Worm (Caenorhabditis elegans) whole organism, young adult: ENCODE data around the gene npr-29.

ENCODE experiments used
- B0019.2 ChIP-seq: fragments of 200-800 bp; sonication (Bioruptor generic); conservative IDR thresholded peaks from 2 replicates; pipeline ENCODE4 v1.3.6; 2022; ENCODE audit warnings: missing genetic modification reagents, missing genetic modification characterization, missing compliant biosample characterization
- B0336.3 ChIP-seq: fragments of 200-800 bp; sonication (Bioruptor generic); IDR thresholded peaks from 2 replicates; pipeline ENCODE4 v1.3.6; 2022; ENCODE audit warnings: missing genetic modification characterization, missing compliant biosample characterization
- F33H1.4 ChIP-seq: fragments of 200-800 bp; sonication (Bioruptor generic); IDR thresholded peaks from 2 replicates; pipeline ENCODE4 v1.3.6; 2022; ENCODE audit warnings: missing genetic modification reagents, missing genetic modification characterization, missing compliant biosample characterization
- ama-1 ChIP-seq, 3 experiments: fragments of 150-350 bp in 1 of 3; sonication (generic microtip) in 2 of 3; optimal IDR thresholded peaks; 2 replicates each; lab custom pipeline; 2014 to 2018; ENCODE audit warnings: missing biosample characterization in 2 of 3, missing genetic modification characterization in 2 of 3, missing genetic modification reagents in 2 of 3
- dpl-1 ChIP-seq: fragments of 150-350 bp; optimal IDR thresholded peaks from 2 replicates; lab custom pipeline; 2014; ENCODE audit warnings: missing biosample characterization, missing genetic modification reagents, missing genetic modification characterization
- lin-26 ChIP-seq: fragments of 200-800 bp; sonication (Bioruptor generic); IDR thresholded peaks from 2 replicates; pipeline ENCODE4 v1.3.6; 2022; ENCODE audit warnings: missing genetic modification reagents, missing genetic modification characterization, missing compliant biosample characterization
- lsl-1 ChIP-seq: fragments of 200-800 bp; sonication (Bioruptor generic); optimal IDR thresholded peaks from 2 replicates; lab custom pipeline; 2018; ENCODE audit warnings: mild to moderate bottlenecking, missing genetic modification characterization, moderate library complexity, missing compliant biosample characterization
- madf-3 ChIP-seq: fragments of 200-800 bp; sonication (Bioruptor generic); IDR thresholded peaks from 2 replicates; pipeline ENCODE4 v1.3.6; 2022; ENCODE audit warnings: missing genetic modification reagents, missing genetic modification characterization, missing compliant biosample characterization
- nhr-27 ChIP-seq: fragments of 200-800 bp; sonication (Bioruptor generic); optimal IDR thresholded peaks from 2 replicates; lab custom pipeline; 2018; ENCODE audit warnings: mild to moderate bottlenecking, missing genetic modification characterization, moderate library complexity, missing compliant biosample characterization
- nhr-90 ChIP-seq: sonication (generic microtip); optimal IDR thresholded peaks from 2 replicates; lab custom pipeline; 2016; ENCODE audit warnings: missing genotype, mild to moderate bottlenecking, missing genetic modification characterization, missing compliant biosample characterization
- sea-2 ChIP-seq: fragments of 200-800 bp; sonication (Bioruptor generic); IDR thresholded peaks from 2 replicates; pipeline ENCODE4 v1.3.6; 2022; ENCODE audit warnings: missing genetic modification characterization, missing compliant biosample characterization
- unc-130 ChIP-seq: sonication (generic microtip); optimal IDR thresholded peaks from 2 replicates; lab custom pipeline; 2016; ENCODE audit warnings: missing genetic modification reagents, missing genetic modification characterization, missing compliant biosample characterization
- unc-62 ChIP-seq: fragments of 150-350 bp; optimal IDR thresholded peaks from 2 replicates; lab custom pipeline; 2014; ENCODE audit warnings: missing biosample characterization, missing genetic modification reagents, missing genetic modification characterization
- ztf-3 ChIP-seq: fragments of 200-800 bp; sonication (Bioruptor generic); optimal IDR thresholded peaks from 2 replicates; lab custom pipeline; 2018; ENCODE audit warnings: mild to moderate bottlenecking, missing genetic modification characterization, missing compliant biosample characterization

ce11 chrIII:9250729-9251128 lies 35.5 kb upstream of the npr-29 start, which contains the start of gene T02C1.2:
- TF ChIP-seq madf-3 (GFP tag; lab: Robert Waterston, UW), result no peak
- no peak for TF ChIP-seq B0019.2 (GFP tag; lab: Robert Waterston, UW)
- TF ChIP-seq ama-1 (optimal IDR thresholded peaks at IDR 0.05; lab: Kevin White, UChicago), result no peak
- TF ChIP-seq ama-1 (GFP tag; optimal IDR thresholded peaks at IDR 0.05; lab: Kevin White, UChicago), result no peak
- TF ChIP-seq ztf-3, result no peak
- no peak for TF ChIP-seq dpl-1 (GFP tag; lab: Kevin White, UChicago)
- no peak for TF ChIP-seq B0336.3 (GFP tag; lab: Robert Waterston, UW)
- no peak for TF ChIP-seq nhr-27 (tag; lab: Kevin White, UChicago)
- TF ChIP-seq unc-62 (GFP tag; lab: Kevin White, UChicago), result no peak
- TF ChIP-seq F33H1.4 (GFP tag; lab: Robert Waterston, UW), result no peak
- TF ChIP-seq sea-2 (GFP tag; lab: Robert Waterston, UW), result no peak
- no peak for TF ChIP-seq lin-26 (GFP tag; lab: Robert Waterston, UW)
- TF ChIP-seq nhr-90 (tag; lab: Kevin White, UChicago), result no peak
- no peak for TF ChIP-seq lsl-1
- TF ChIP-seq unc-130 (GFP tag; lab: Kevin White, UChicago), result no peak
